Worm (Caenorhabditis elegans) whole organism, L4 larva: ENCODE results near the gene F22E5.23.

Source experiments
- F49E8.2 ChIP-seq: sonication (generic microtip); optimal IDR thresholded peaks from 2 replicates; lab custom pipeline; 2016; ENCODE audit warnings: missing compliant biosample characterization, mild to moderate bottlenecking, missing genetic modification characterization, borderline replicate concordance
- ZK546.5 ChIP-seq, 2 experiments: sonication (generic microtip); optimal IDR thresholded peaks; 2 replicates each; lab custom pipeline; 2017; ENCODE audit warnings: missing biosample characterization in 2 of 2, missing genetic modification characterization in 2 of 2
- ceh-32 ChIP-seq: sonication (generic microtip); optimal IDR thresholded peaks from 2 replicates; lab custom pipeline; 2016; ENCODE audit warnings: mild to moderate bottlenecking, missing genetic modification characterization, missing compliant biosample characterization; ENCODE audit not compliant: poor library complexity
- dmd-6 ChIP-seq: fragments of 200-800 bp; sonication (Bioruptor generic); IDR thresholded peaks from 2 replicates; pipeline ENCODE4 v1.3.6; 2022; ENCODE audit warnings: missing genetic modification reagents, missing genetic modification characterization, missing compliant biosample characterization
- dve-1 ChIP-seq: sonication (generic microtip); optimal IDR thresholded peaks from 2 replicates; lab custom pipeline; 2017; ENCODE audit warnings: antibody characterized with exemption, mild to moderate bottlenecking, missing genetic modification characterization, missing compliant biosample characterization; ENCODE audit not compliant: insufficient read depth
- egl-43 ChIP-seq: fragments of 200-800 bp; sonication (Bioruptor generic); IDR thresholded peaks from 2 replicates; pipeline ENCODE4 v1.3.6; 2022; ENCODE audit warnings: missing genetic modification reagents, missing genetic modification characterization, missing compliant biosample characterization
- lin-29 ChIP-seq: fragments of 200-800 bp; sonication (Bioruptor generic); IDR thresholded peaks from 2 replicates; pipeline ENCODE4 v1.3.6; 2022; ENCODE audit warnings: missing genetic modification reagents, missing genetic modification characterization, missing compliant biosample characterization
- lsy-2 ChIP-seq, 2 experiments: fragments of 150-350 bp in 1 of 2; sonication (generic microtip) in 1 of 2; optimal IDR thresholded peaks; 2 replicates each; lab custom pipeline; 2014 to 2017; ENCODE audit warnings: missing biosample characterization in 2 of 2, missing genetic modification characterization in 2 of 2
- madf-5 ChIP-seq, 2 experiments: fragments of 200-800 bp; sonication (Bioruptor generic); IDR thresholded peaks; 2 replicates each; pipeline ENCODE4 v1.3.6; 2022; ENCODE audit warnings: missing compliant biosample characterization in 2 of 2, missing genetic modification characterization in 2 of 2
- mdl-1 ChIP-seq, 2 experiments: fragments of 150-350 bp in 1 of 2; sonication (generic microtip) in 1 of 2; optimal IDR thresholded peaks; 2 replicates each; lab custom pipeline; 2014 to 2017; ENCODE audit warnings: missing biosample characterization in 2 of 2, missing genetic modification characterization in 2 of 2
- nhr-76 ChIP-seq: fragments of 150-350 bp; optimal IDR thresholded peaks from 2 replicates; lab custom pipeline; 2014; ENCODE audit warnings: missing biosample characterization, missing genetic modification characterization
- snpc-1.2 ChIP-seq: fragments of 200-800 bp; sonication (Bioruptor generic); IDR thresholded peaks from 2 replicates; pipeline ENCODE4 v1.3.6; 2022; ENCODE audit warnings: missing genetic modification reagents, missing genetic modification characterization, missing compliant biosample characterization
- unc-130 ChIP-seq: sonication (generic microtip); optimal IDR thresholded peaks from 2 replicates; lab custom pipeline; 2016; ENCODE audit warnings: missing genetic modification reagents, missing genetic modification characterization, missing compliant biosample characterization
- ztf-11 ChIP-seq: fragments of 150-350 bp; optimal IDR thresholded peaks from 2 replicates; lab custom pipeline; 2014; ENCODE audit warnings: missing biosample characterization, missing genetic modification characterization

ce11 chrII:2611009-2611408 is 30.1 kb upstream of the F22E5.23 start:
- no peak for TF ChIP-seq ceh-32
- TF ChIP-seq madf-5 (GFP tag; IDR thresholded peaks at IDR 0.05; lab: Robert Waterston, UW) = no peak
- no peak for TF ChIP-seq nhr-76
- TF ChIP-seq lsy-2 (tag; optimal IDR thresholded peaks at IDR 0.05; lab: Kevin White, UChicago) = no peak
- no peak for TF ChIP-seq unc-130
- TF ChIP-seq lin-29 (GFP tag; lab: Robert Waterston, UW) = no peak
- TF ChIP-seq snpc-1.2 (GFP tag; lab: Robert Waterston, UW) = no peak
- TF ChIP-seq F49E8.2 (tag; lab: Kevin White, UChicago) = no peak
- TF ChIP-seq egl-43 (GFP tag; lab: Robert Waterston, UW) = no peak
- TF ChIP-seq ztf-11 = no peak
- TF ChIP-seq mdl-1 (tag; optimal IDR thresholded peaks at IDR 0.05; lab: Kevin White, UChicago) = no peak
- TF ChIP-seq dve-1 (tag; lab: Kevin White, UChicago) = no peak
- no peak for TF ChIP-seq ZK546.5 (tag; optimal IDR thresholded peaks at IDR 0.05; lab: Kevin White, UChicago)
- TF ChIP-seq dmd-6 (GFP tag; lab: Robert Waterston, UW) = no peak
